Worm (Caenorhabditis elegans) whole organism, mixed stage, embryonic: ENCODE data around the gene ZK666.1.
"Not testable (repeated sequence)": the region's sequence is repeated elsewhere in the genome, so short reads cannot be mapped to it uniquely, and the experiment has no call there.

Experiments
- elt-1 ChIP-seq: sonication (generic microtip); optimal IDR thresholded peaks from 2 replicates; lab custom pipeline; 2017; ENCODE audit warnings: missing genetic modification characterization, mild to moderate bottlenecking, missing compliant biosample characterization, antibody characterized with exemption, moderate library complexity, borderline replicate concordance; ENCODE audit not compliant: insufficient read depth
- lin-13 ChIP-seq: fragments of 150-350 bp; optimal IDR thresholded peaks from 2 replicates; lab custom pipeline; 2014; ENCODE audit warnings: missing biosample characterization, missing genetic modification characterization
- lin-32 ChIP-seq: fragments of 200-800 bp; sonication (Bioruptor generic); optimal IDR thresholded peaks from 2 replicates; lab custom pipeline; 2018; ENCODE audit warnings: mild to moderate bottlenecking, missing genetic modification characterization, missing compliant biosample characterization
- lsy-2 ChIP-seq: fragments of 150-350 bp; optimal IDR thresholded peaks from 2 replicates; lab custom pipeline; 2014; ENCODE audit warnings: missing biosample characterization, missing genetic modification characterization
- mep-1 ChIP-seq: fragments of 150-350 bp; optimal IDR thresholded peaks from 2 replicates; lab custom pipeline; 2017; ENCODE audit warnings: missing biosample characterization, missing genetic modification reagents, missing genetic modification characterization, inconsistent platforms
- nhr-12 ChIP-seq: fragments of 150-350 bp; optimal IDR thresholded peaks from 2 replicates; lab custom pipeline; 2014; ENCODE audit warnings: missing biosample characterization, missing genetic modification characterization
- pha-4 ChIP-seq: fragments of 150-350 bp; optimal IDR thresholded peaks from 2 replicates; lab custom pipeline; 2018; ENCODE audit warnings: missing biosample characterization, missing genetic modification reagents, missing genetic modification characterization
- snpc-4 ChIP-seq: fragments of 150-350 bp; optimal IDR thresholded peaks from 2 replicates; lab custom pipeline; 2014; ENCODE audit warnings: missing biosample characterization, missing genetic modification characterization
- unc-62 ChIP-seq: fragments of 150-350 bp; optimal IDR thresholded peaks from 2 replicates; lab custom pipeline; 2014; ENCODE audit warnings: missing biosample characterization, missing genetic modification reagents, missing genetic modification characterization

- not testable (repeated sequence) for TF ChIP-seq lin-32 (GFP tag; lab: Kevin White, UChicago); lsy-2 (tag; lab: Kevin White, UChicago); mep-1 (tag; lab: Kevin White, UChicago); unc-62 (GFP tag; lab: Kevin White, UChicago); snpc-4 (tag; lab: Kevin White, UChicago); pha-4 (tag; lab: Kevin White, UChicago); nhr-12 (tag; lab: Kevin White, UChicago); elt-1 (tag; lab: Kevin White, UChicago); lin-13 (tag; lab: Kevin White, UChicago)
These were observed 28.3 kb downstream of the ZK666.1 start, which contains the start of gene ZK673.1 for ce11 chrII:10442846-10443245.
